Worm (Caenorhabditis elegans): ENCODE results near the gene mpc-1.

DNA sequence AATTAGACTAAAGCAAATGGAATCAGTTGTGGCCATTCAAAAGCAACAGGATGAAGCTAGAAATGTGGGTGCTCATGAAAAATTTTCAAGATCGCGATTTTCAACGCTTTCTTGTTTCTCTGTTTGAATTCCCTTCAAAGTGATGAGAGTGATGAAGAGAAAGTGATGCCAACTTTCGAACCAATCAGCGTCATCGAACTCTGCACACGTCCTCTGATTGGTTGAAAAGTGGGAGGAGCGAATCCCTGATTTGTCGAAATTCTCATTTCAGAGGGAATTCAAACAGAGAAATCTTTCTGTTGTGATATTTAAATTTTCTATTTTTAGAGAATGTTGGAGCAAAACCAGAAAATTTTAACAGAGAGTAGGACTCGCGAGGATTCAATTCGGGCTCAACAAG lies 31.1 kb upstream of the mpc-1 start:
- TF ChIP-seq nhr-237 (tag; optimal IDR thresholded peaks at IDR 0.05) (no peak), elt-1 (tag; optimal IDR thresholded peaks at IDR 0.05; ENCODE audit: borderline replicate concordance, insufficient read depth) (no peak), tbx-8 (GFP tag; optimal IDR thresholded peaks at IDR 0.05) (no peak), mab-5 (tag; optimal IDR thresholded peaks at IDR 0.05) (no peak), lsy-2 (tag; optimal IDR thresholded peaks at IDR 0.05) (no peak), unc-120 (tag; optimal IDR thresholded peaks at IDR 0.05; ENCODE audit: poor library complexity, severe bottlenecking) (no peak), nhr-28 (tag; optimal IDR thresholded peaks at IDR 0.05) (no peak), nhr-76 (tag; optimal IDR thresholded peaks at IDR 0.05) (no peak), cnd-1 (tag; optimal IDR thresholded peaks at IDR 0.05) (no peak), zip-8 (tag; optimal IDR thresholded peaks at IDR 0.05) (no peak), unc-62 (GFP tag; optimal IDR thresholded peaks at IDR 0.05) (no peak), ceh-39 (tag; optimal IDR thresholded peaks at IDR 0.05) (no peak), lin-13 (tag; optimal IDR thresholded peaks at IDR 0.05) (no peak)
